Fruit fly (Drosophila melanogaster): Measurements from ENCODE around the gene Tim9a.

Gene Tim9a

dm6 chrX:13390465-13391173 is 5.6 kb downstream of the Tim9a start:
- no peak for TF ChIP-seq tai (GFP tag; optimal IDR thresholded peaks at IDR 0.05)
- TF ChIP-seq sv (GFP tag; optimal IDR thresholded peaks at IDR 0.05): no peak
- TF ChIP-seq brk (GFP tag; optimal IDR thresholded peaks at IDR 0.05): peak; percentile 34
- TF ChIP-seq Dfd (GFP tag; optimal IDR thresholded peaks at IDR 0.05): no peak
- peak; percentile 82 for TF ChIP-seq Sp1 (GFP tag; optimal IDR thresholded peaks at IDR 0.05)
- no peak for TF ChIP-seq GATAd (GFP tag; optimal IDR thresholded peaks at IDR 0.05)
- peak in 1 of 2 experiments; percentile 74 for TF ChIP-seq foxo (GFP tag; optimal IDR thresholded peaks at IDR 0.05)
- TF ChIP-seq Abd-B (GFP tag; optimal IDR thresholded peaks at IDR 0.05): no peak
- TF ChIP-seq CG32264 (GFP tag; optimal IDR thresholded peaks at IDR 0.05): no peak
- TF ChIP-seq Vsx2 (GFP tag; optimal IDR thresholded peaks at IDR 0.05; ENCODE audit: partially characterized antibody): no peak
- TF ChIP-seq HLH106 (tag; optimal IDR thresholded peaks at IDR 0.05): peak; percentile 84
- TF ChIP-seq Dif (GFP tag; optimal IDR thresholded peaks at IDR 0.05; ENCODE audit: partially characterized antibody): no peak
- TF ChIP-seq psq (GFP tag; optimal IDR thresholded peaks at IDR 0.05): peak; percentile 66
- no peak for TF ChIP-seq Hr83 (GFP tag; optimal IDR thresholded peaks at IDR 0.05; ENCODE audit: poor library complexity, severe bottlenecking)
- TF ChIP-seq h (GFP tag; optimal IDR thresholded peaks at IDR 0.05): peak; percentile 57
- no peak for TF ChIP-seq woc (GFP tag; optimal IDR thresholded peaks at IDR 0.05)
- TF ChIP-seq ey (GFP tag; optimal IDR thresholded peaks at IDR 0.05): peak; percentile 13
- TF ChIP-seq fru (GFP tag; optimal IDR thresholded peaks at IDR 0.05): peak; percentile 70
- no peak for TF ChIP-seq dsf (GFP tag; optimal IDR thresholded peaks at IDR 0.05; ENCODE audit: borderline replicate concordance)
- TF ChIP-seq lola (GFP tag; optimal IDR thresholded peaks at IDR 0.05): no peak
- no peak for TF ChIP-seq Mio (GFP tag; optimal IDR thresholded peaks at IDR 0.05)
- peak; percentile 1 for TF ChIP-seq br (GFP tag; optimal IDR thresholded peaks at IDR 0.05)
- no peak for TF ChIP-seq sage (GFP tag; optimal IDR thresholded peaks at IDR 0.05)
- no peak for TF ChIP-seq Jra (GFP tag; optimal IDR thresholded peaks at IDR 0.05)
- TF ChIP-seq Rel (GFP tag; optimal IDR thresholded peaks at IDR 0.05): no peak
- TF ChIP-seq Rel (tag; optimal IDR thresholded peaks at IDR 0.05): peak; percentile 57
- no peak for TF ChIP-seq usp (GFP tag; optimal IDR thresholded peaks at IDR 0.05)
- TF ChIP-seq Hnf4 (GFP tag; optimal IDR thresholded peaks at IDR 0.05): peak; percentile 34
- TF ChIP-seq Hr78 (GFP tag; optimal IDR thresholded peaks at IDR 0.05): no peak
- TF ChIP-seq OdsH (GFP tag; optimal IDR thresholded peaks at IDR 0.05): peak; percentile 69
- TF ChIP-seq jim (GFP tag; optimal IDR thresholded peaks at IDR 0.05): no peak
- TF ChIP-seq N (GFP tag; optimal IDR thresholded peaks at IDR 0.05): no peak
- no peak for TF ChIP-seq CrebA (GFP tag; optimal IDR thresholded peaks at IDR 0.05; ENCODE audit: borderline replicate concordance)
- no peak for TF ChIP-seq CG9705 (GFP tag; optimal IDR thresholded peaks at IDR 0.05)
- TF ChIP-seq Myc (optimal IDR thresholded peaks at IDR 0.05): no peak
- TF ChIP-seq dl (GFP tag; optimal IDR thresholded peaks at IDR 0.05; ENCODE audit: insufficient read depth in 1 of 2, partially characterized antibody in 2 of 2): no peak
- no peak for TF ChIP-seq pan (optimal IDR thresholded peaks at IDR 0.05)
- TF ChIP-seq rgr (GFP tag; optimal IDR thresholded peaks at IDR 0.05): peak; percentile 74
- TF ChIP-seq dmrt93B (GFP tag; optimal IDR thresholded peaks at IDR 0.05): peak; percentile 24

- TF ChIP-seq Jra (GFP tag; optimal IDR thresholded peaks at IDR 0.05) (no peak), jim (GFP tag; optimal IDR thresholded peaks at IDR 0.05) (no peak)
Measured at dm6 chrX:13391174-13392040, 6.4 kb downstream of the Tim9a start.

Measured in whole organism, wandering third instar larva.